Fruit fly (Drosophila melanogaster): ENCODE results near the gene CG33203.

- no peak for TF ChIP-seq h (optimal IDR thresholded peaks at IDR 0.05)
- TF ChIP-seq psq (optimal IDR thresholded peaks at IDR 0.05) = no peak
Measured at dm6 chr3R:28913890-28914750, 26.6 kb upstream of the CG33203 start.

Data from Kc167 (cell line).